Fruit fly (Drosophila melanogaster) whole organism, embryonic: ENCODE measurements around the gene CG31778.

Experiments used
- Blimp-1 ChIP-seq: fragments of 200-800 bp; sonication (Bioruptor generic); optimal IDR thresholded peaks from 3 replicates; lab custom pipeline; 2018; ENCODE audit warnings: missing biosample characterization, missing genetic modification characterization, mild to moderate bottlenecking, moderate library complexity, missing genetic modification reagents
- CG1024 ChIP-seq: fragments of 200-800 bp; sonication (Bioruptor generic); IDR thresholded peaks from 2 replicates; pipeline ENCODE4 v1.3.6; 2022; ENCODE audit warnings: missing biosample characterization, missing genetic modification characterization
- CG10267 ChIP-seq: fragments of 200-800 bp; sonication (Bioruptor generic); optimal IDR thresholded peaks from 2 replicates; lab custom pipeline; 2018; ENCODE audit warnings: missing biosample characterization, mild to moderate bottlenecking, missing genetic modification characterization, moderate library complexity
- CG10321 ChIP-seq: fragments of 200-800 bp; sonication (Bioruptor generic); IDR thresholded peaks from 2 replicates; pipeline ENCODE4 v1.3.6; 2022; ENCODE audit warnings: missing biosample characterization, missing genetic modification characterization
- CG11085 ChIP-seq: fragments of 200-800 bp; sonication (Bioruptor generic); IDR thresholded peaks from 2 replicates; pipeline ENCODE4 v1.3.6; 2022; ENCODE audit warnings: missing biosample characterization, missing genetic modification characterization
- CG11247 ChIP-seq: fragments of 200-800 bp; sonication (Bioruptor generic); IDR thresholded peaks from 2 replicates; pipeline ENCODE4 v1.3.6; 2022; ENCODE audit warnings: missing biosample characterization, missing genetic modification characterization
- CG12391 ChIP-seq: fragments of 200-800 bp; sonication (Bioruptor generic); optimal IDR thresholded peaks from 3 replicates; lab custom pipeline; 2018; ENCODE audit warnings: missing biosample characterization, mild to moderate bottlenecking, missing genetic modification characterization, moderate library complexity
- CG15011 ChIP-seq: fragments of 200-800 bp; sonication (Bioruptor generic); optimal IDR thresholded peaks from 3 replicates; lab custom pipeline; 2018; ENCODE audit warnings: missing biosample characterization, mild to moderate bottlenecking, missing genetic modification characterization
- CG1602 ChIP-seq: fragments of 200-800 bp; sonication (Bioruptor generic); optimal IDR thresholded peaks from 3 replicates; lab custom pipeline; 2016; ENCODE audit warnings: missing biosample characterization, missing genetic modification characterization
- CG1832 ChIP-seq: fragments of 200-800 bp; sonication (Bioruptor generic); optimal IDR thresholded peaks from 2 replicates; lab custom pipeline; 2017; ENCODE audit warnings: missing biosample characterization, mild to moderate bottlenecking, missing genetic modification characterization, inconsistent platforms
- CG2889 ChIP-seq: fragments of 200-800 bp; sonication (Bioruptor generic); IDR thresholded peaks from 3 replicates; pipeline ENCODE4 v1.3.6; 2022; ENCODE audit warnings: missing biosample characterization, missing genetic modification characterization
- CG34422 ChIP-seq: fragments of 200-800 bp; sonication (Bioruptor generic); IDR thresholded peaks from 3 replicates; pipeline ENCODE4 v1.3.6; 2022; ENCODE audit warnings: missing biosample characterization, missing genetic modification characterization
- CG3847 ChIP-seq: fragments of 200-800 bp; sonication (Bioruptor generic); IDR thresholded peaks from 2 replicates; pipeline ENCODE4 v1.3.6; 2022; ENCODE audit warnings: missing biosample characterization, missing genetic modification characterization
- CG4424 ChIP-seq: fragments of 200-800 bp; sonication (Bioruptor generic); optimal IDR thresholded peaks from 3 replicates; lab custom pipeline; 2016; ENCODE audit warnings: missing biosample characterization, missing genetic modification characterization
- CG4730 ChIP-seq: fragments of 200-800 bp; sonication (Bioruptor generic); IDR thresholded peaks from 2 replicates; pipeline ENCODE4 v1.3.6; 2022; ENCODE audit warnings: missing biosample characterization, missing genetic modification characterization
- CG6689 ChIP-seq: fragments of 200-800 bp; sonication (Bioruptor generic); IDR thresholded peaks from 2 replicates; pipeline ENCODE4 v1.3.6; 2022; ENCODE audit warnings: missing biosample characterization, missing genetic modification characterization
- CG7357 ChIP-seq: fragments of 200-800 bp; sonication (Bioruptor generic); IDR thresholded peaks from 3 replicates; pipeline ENCODE4 v1.3.6; 2022; ENCODE audit warnings: missing biosample characterization, missing genetic modification characterization
- CG7786 ChIP-seq: fragments of 200-800 bp; sonication (Bioruptor generic); optimal IDR thresholded peaks from 2 replicates; lab custom pipeline; 2016; ENCODE audit warnings: missing biosample characterization, missing genetic modification characterization
- CG7839 ChIP-seq: fragments of 200-800 bp; sonication (Bioruptor generic); optimal IDR thresholded peaks from 3 replicates; lab custom pipeline; 2018; ENCODE audit warnings: missing biosample characterization, mild to moderate bottlenecking, missing genetic modification characterization, moderate library complexity
- CG9727 ChIP-seq: fragments of 200-800 bp; sonication (Bioruptor generic); optimal IDR thresholded peaks from 3 replicates; lab custom pipeline; 2017; ENCODE audit warnings: missing biosample characterization, mild to moderate bottlenecking, missing genetic modification characterization
- Dip2 ChIP-seq: fragments of 200-800 bp; sonication (Bioruptor generic); IDR thresholded peaks from 2 replicates; pipeline ENCODE4 v1.3.6; 2022; ENCODE audit warnings: missing biosample characterization, missing genetic modification characterization
- Dip3 ChIP-seq: fragments of 200-800 bp; sonication (Bioruptor generic); optimal IDR thresholded peaks from 3 replicates; lab custom pipeline; 2016; ENCODE audit warnings: missing biosample characterization, missing genetic modification characterization
- ERR ChIP-seq: fragments of 200-800 bp; sonication (Bioruptor generic); optimal IDR thresholded peaks from 2 replicates; lab custom pipeline; 2016; ENCODE audit warnings: missing biosample characterization, missing genetic modification characterization
- Ets65A ChIP-seq: fragments of 200-800 bp; sonication (Bioruptor generic); peaks from one replicate; lab custom pipeline; 2016; ENCODE audit warnings: missing biosample characterization, missing genetic modification characterization
- Fer3 ChIP-seq: fragments of 200-800 bp; sonication (Bioruptor generic); optimal IDR thresholded peaks from 2 replicates; lab custom pipeline; 2018; ENCODE audit warnings: missing biosample characterization, mild to moderate bottlenecking, missing genetic modification characterization, moderate library complexity
- HLHmδ ChIP-seq: fragments of 200-800 bp; sonication (Bioruptor generic); optimal IDR thresholded peaks from 2 replicates; lab custom pipeline; 2018; ENCODE audit warnings: missing biosample characterization, mild to moderate bottlenecking, missing genetic modification characterization, moderate library complexity
- Hmx ChIP-seq: fragments of 200-800 bp; sonication (Bioruptor generic); optimal IDR thresholded peaks from 2 replicates; lab custom pipeline; 2016; ENCODE audit warnings: missing biosample characterization, missing genetic modification characterization
- Hr51 ChIP-seq, 2 experiments: fragments of 200-800 bp; sonication (Bioruptor generic); optimal IDR thresholded peaks; 2 replicates in 1 of 2; 3 replicates in 1 of 2; lab custom pipeline; 2016 to 2018; ENCODE audit warnings: missing biosample characterization in 2 of 2, missing genetic modification characterization in 2 of 2, mild to moderate bottlenecking in 1 of 2, moderate library complexity in 1 of 2
- Nf-YC ChIP-seq: fragments of 200-800 bp; optimal IDR thresholded peaks from 3 replicates; lab custom pipeline; 2019; ENCODE audit warnings: missing biosample characterization, mild to moderate bottlenecking, missing genetic modification characterization, moderate library complexity
- PHDP ChIP-seq: fragments of 200-800 bp; sonication (Bioruptor generic); optimal IDR thresholded peaks from 3 replicates; lab custom pipeline; 2018; ENCODE audit warnings: missing biosample characterization, mild to moderate bottlenecking, missing genetic modification characterization, moderate library complexity
- Ptx1 ChIP-seq: fragments of 200-800 bp; sonication (Bioruptor generic); IDR thresholded peaks from 2 replicates; pipeline ENCODE4 v1.3.6; 2022; ENCODE audit warnings: missing biosample characterization, missing genetic modification characterization
- Xbp1 ChIP-seq: fragments of 200-800 bp; sonication (Bioruptor generic); optimal IDR thresholded peaks from 3 replicates; lab custom pipeline; 2016; ENCODE audit warnings: missing biosample characterization, mild to moderate bottlenecking, missing genetic modification characterization
- abd-A ChIP-seq: fragments of 200-800 bp; sonication (Bioruptor generic); optimal IDR thresholded peaks from 3 replicates; lab custom pipeline; 2019; ENCODE audit warnings: missing biosample characterization, mild to moderate bottlenecking, missing genetic modification characterization, moderate library complexity
- aop ChIP-seq: fragments of 200-800 bp; sonication (Bioruptor generic); IDR thresholded peaks from 2 replicates; pipeline ENCODE4 v1.3.6; 2022; ENCODE audit warnings: missing biosample characterization, missing genetic modification characterization
- ase ChIP-seq: fragments of 200-800 bp; sonication (Bioruptor generic); IDR thresholded peaks from 3 replicates; pipeline ENCODE4 v1.3.6; 2022; ENCODE audit warnings: missing biosample characterization, missing genetic modification characterization
- az2 ChIP-seq: fragments of 200-800 bp; sonication (Bioruptor generic); optimal IDR thresholded peaks from 3 replicates; lab custom pipeline; 2016; ENCODE audit warnings: missing biosample characterization, missing genetic modification characterization
- ci ChIP-seq: fragments of 200-800 bp; sonication (Bioruptor generic); IDR thresholded peaks from 3 replicates; pipeline ENCODE4 v1.3.6; 2022; ENCODE audit warnings: missing biosample characterization, missing genetic modification characterization
- dimm ChIP-seq: fragments of 200-800 bp; sonication (Bioruptor generic); IDR thresholded peaks from 2 replicates; pipeline ENCODE4 v1.3.6; 2022; ENCODE audit warnings: missing biosample characterization, missing genetic modification characterization
- gro ChIP-seq: fragments of 200-800 bp; sonication (Bioruptor generic); optimal IDR thresholded peaks from 2 replicates; lab custom pipeline; 2016; ENCODE audit warnings: missing biosample characterization, missing genetic modification characterization
- ham ChIP-seq: fragments of 200-800 bp; sonication (Bioruptor generic); IDR thresholded peaks from 2 replicates; pipeline ENCODE4 v1.3.6; 2022; ENCODE audit warnings: missing biosample characterization, missing genetic modification characterization
- maf-S ChIP-seq: fragments of 200-800 bp; sonication (Bioruptor generic); optimal IDR thresholded peaks from 2 replicates; lab custom pipeline; 2016; ENCODE audit warnings: missing biosample characterization, missing genetic modification characterization
- oc ChIP-seq: fragments of 200-800 bp; sonication (Bioruptor generic); optimal IDR thresholded peaks from 2 replicates; lab custom pipeline; 2018; ENCODE audit warnings: missing biosample characterization, mild to moderate bottlenecking, missing genetic modification characterization, moderate library complexity
- pnt ChIP-seq: fragments of 200-800 bp; sonication (Bioruptor generic); optimal IDR thresholded peaks from 3 replicates; lab custom pipeline; 2016; ENCODE audit warnings: missing biosample characterization, missing genetic modification characterization
- sc ChIP-seq, 3 experiments: fragments of >200 bp in 2 of 3; fragments of 200-800 bp in 1 of 3; sonication (Bioruptor generic) in 1 of 3; optimal IDR thresholded peaks; 2 replicates in 2 of 3; 3 replicates in 1 of 3; lab custom pipeline; 2017; ENCODE audit warnings: mild to moderate bottlenecking in 1 of 3, missing biosample characterization in 1 of 3, missing genetic modification characterization in 1 of 3, missing genetic modification reagents in 1 of 3
- sens ChIP-seq: fragments of 200-800 bp; sonication (Bioruptor generic); peaks from one replicate; lab custom pipeline; 2016; ENCODE audit warnings: missing biosample characterization, missing genetic modification characterization
- seq ChIP-seq: fragments of 200-800 bp; sonication (Bioruptor generic); IDR thresholded peaks from 2 replicates; pipeline ENCODE4 v1.3.6; 2022; ENCODE audit warnings: missing biosample characterization, missing genetic modification characterization
- slou ChIP-seq: fragments of 200-800 bp; sonication (Bioruptor generic); optimal IDR thresholded peaks from 3 replicates; lab custom pipeline; 2016; ENCODE audit warnings: missing biosample characterization, missing genetic modification characterization
- tap ChIP-seq: fragments of 200-800 bp; optimal IDR thresholded peaks from 3 replicates; lab custom pipeline; 2019; ENCODE audit warnings: missing biosample characterization, mild to moderate bottlenecking, missing genetic modification characterization, moderate library complexity

The CG31778 gene

dm6 chr2L:3692466-3692865, 12.8 kb downstream of the CG31778 start, which contains the start of gene CG16704 (continued):
- no peak for TF ChIP-seq Dip3 (GFP tag; lab: Kevin White, UChicago)

- TF ChIP-seq CG7786 (no peak), Xbp1 (GFP tag; lab: Kevin White, UChicago) (peak; percentile 12), Hr51 (GFP tag; optimal IDR thresholded peaks at IDR 0.05; lab: Kevin White, UChicago) (no peak), slou (GFP tag; lab: Kevin White, UChicago) (no peak), CG4424 (peak; percentile 2), CG3847 (GFP tag; lab: Robert Waterston, UW) (no peak), CG7839 (peak; percentile 25), ci (GFP tag; lab: Robert Waterston, UW) (0 out of 3 replicates have a peak, but pooled peaks have one; percentile 36), CG6689 (0 out of 2 replicates have a peak, but pooled peaks have one; percentile 16), ERR (GFP tag; lab: Kevin White, UChicago) (no peak), CG1832 (peak; percentile 59), HLHmδ (GFP tag; lab: Kevin White, UChicago) (no peak), CG7357 (GFP tag; lab: Robert Waterston, UW) (no peak), Dip2 (GFP tag; lab: Robert Waterston, UW) (no peak), Fer3 (tag; lab: Kevin White, UChicago) (no peak), PHDP (no peak), Ets65A (GFP tag; lab: Kevin White, UChicago) (peak; percentile 27), maf-S (GFP tag; lab: Kevin White, UChicago) (no peak), ase (GFP tag; lab: Robert Waterston, UW) (no peak), CG11085 (GFP tag; lab: Robert Waterston, UW) (no peak), seq (peak; percentile 84), CG1024 (GFP tag; lab: Robert Waterston, UW) (peak; percentile 6; the same call in 1 of the 2 replicates), CG15011 (GFP tag; lab: Kevin White, UChicago) (no peak), CG10321 (GFP tag; lab: Robert Waterston, UW) (0 out of 2 replicates have a peak, but pooled peaks have one; percentile 18), ham (GFP tag; lab: Robert Waterston, UW) (no peak), sens (GFP tag; lab: Kevin White, UChicago) (peak; percentile 84), Hmx (GFP tag; lab: Kevin White, UChicago) (no peak), CG34422 (0 out of 3 replicates have a peak, but pooled peaks have one; percentile 26), CG4730 (no peak), dimm (GFP tag; lab: Robert Waterston, UW) (no peak), tap (peak; percentile 15), CG1602 (GFP tag; lab: Kevin White, UChicago) (no peak), Nf-YC (tag; lab: Kevin White, UChicago) (peak; percentile 90), oc (tag; lab: Kevin White, UChicago) (peak; percentile 10), pnt (GFP tag; lab: Kevin White, UChicago) (peak; percentile 27), CG10267 (tag; lab: Kevin White, UChicago) (peak; percentile 16), CG2889 (GFP tag; lab: Robert Waterston, UW) (no peak), Blimp-1 (GFP tag; lab: Kevin White, UChicago) (no peak), aop (GFP tag; lab: Robert Waterston, UW) (no peak), gro (GFP tag; lab: Kevin White, UChicago) (no peak), CG11247 (GFP tag; lab: Robert Waterston, UW) (no peak), sc (optimal IDR thresholded peaks at IDR 0.05; lab: Kevin White, UChicago) (no peak), sc (GFP tag; optimal IDR thresholded peaks at IDR 0.05; lab: Kevin White, UChicago) (no peak), CG12391 (peak; percentile 27), abd-A (tag; lab: Kevin White, UChicago) (no peak), CG9727 (GFP tag; lab: Kevin White, UChicago) (peak; percentile 39), Ptx1 (GFP tag; lab: Robert Waterston, UW) (no peak), az2 (GFP tag; lab: Kevin White, UChicago) (peak; percentile 20)
Measured at dm6 chr2L:3685139-3685851, 20.0 kb downstream of the CG31778 start.
